Fruit fly (Drosophila melanogaster): ENCODE measurements around the gene Arp5.
A peak's percentile ranks its signal among the peaks of the same experiment; 100 is the strongest.

Arp5 gene

dm6 chr3R:18168398-18168797 is 16.9 kb upstream of the Arp5 start (continued):
- TF ChIP-seq nom (GFP tag; optimal IDR thresholded peaks at IDR 0.05) (peak; percentile 44), Ptx1 (GFP tag; IDR thresholded peaks at IDR 0.05) (0 out of 2 replicates have a peak, but pooled peaks have one; percentile 21), CG2712 (tag; optimal IDR thresholded peaks at IDR 0.05) (no peak), Hr78 (GFP tag; optimal IDR thresholded peaks at IDR 0.05) (no peak), CG12155 (GFP tag; optimal IDR thresholded peaks at IDR 0.05) (peak; percentile 38), sna (GFP tag; IDR thresholded peaks at IDR 0.05; ENCODE audit: partially characterized antibody) (no peak), pan (optimal IDR thresholded peaks at IDR 0.05) (no peak), pan (GFP tag; optimal IDR thresholded peaks at IDR 0.05 in 1 of 2, IDR thresholded peaks at IDR 0.05 in 1 of 2) (peak in 1 of 2 experiments; percentile 27), dm (GFP tag; optimal IDR thresholded peaks at IDR 0.05) (no peak), CG13296 (GFP tag; optimal IDR thresholded peaks at IDR 0.05) (peak; percentile 31), CG7786 (GFP tag; optimal IDR thresholded peaks at IDR 0.05) (peak; percentile 43), repo (GFP tag; optimal IDR thresholded peaks at IDR 0.05) (no peak), CG30403 (GFP tag; optimal IDR thresholded peaks at IDR 0.05) (peak; percentile 22), Rx (GFP tag; IDR thresholded peaks at IDR 0.05) (no peak), Spps (tag; optimal IDR thresholded peaks at IDR 0.05) (no peak), MESR4 (GFP tag; optimal IDR thresholded peaks at IDR 0.05) (no peak), CG4730 (GFP tag; IDR thresholded peaks at IDR 0.05) (no peak), CG15269 (tag; optimal IDR thresholded peaks at IDR 0.05) (peak; percentile 38), E2f2 (GFP tag; IDR thresholded peaks at IDR 0.05) (peak; percentile 44; the same call in 1 of the 2 replicates), tll (GFP tag; optimal IDR thresholded peaks at IDR 0.05) (no peak), CG4424 (GFP tag; optimal IDR thresholded peaks at IDR 0.05) (no peak), CG8924 (tag; optimal IDR thresholded peaks at IDR 0.05) (no peak), CG8290 (GFP tag; optimal IDR thresholded peaks at IDR 0.05) (no peak), CG8290 (tag; optimal IDR thresholded peaks at IDR 0.05) (peak in 1 of 2 experiments; percentile 15), zfh2 (GFP tag; optimal IDR thresholded peaks at IDR 0.05) (peak; percentile 50), CG13775 (GFP tag; optimal IDR thresholded peaks at IDR 0.05) (peak; percentile 14)

- TF ChIP-seq croc (GFP tag; conservative IDR thresholded peaks at IDR 0.05): no peak
- no peak for TF ChIP-seq Nf-YC (tag; optimal IDR thresholded peaks at IDR 0.05)
- no peak for TF ChIP-seq Sry-β (GFP tag; optimal IDR thresholded peaks at IDR 0.05)
- no peak for TF ChIP-seq nmo (GFP tag; optimal IDR thresholded peaks at IDR 0.05)
- no peak for TF ChIP-seq Nf-YB (GFP tag; optimal IDR thresholded peaks at IDR 0.05)
- no peak for TF ChIP-seq Fer1 (GFP tag; optimal IDR thresholded peaks at IDR 0.05)
- TF ChIP-seq az2 (GFP tag; optimal IDR thresholded peaks at IDR 0.05): peak; percentile 9
- no peak for TF ChIP-seq CG4360 (GFP tag; IDR thresholded peaks at IDR 0.05)
- TF ChIP-seq Xbp1 (GFP tag; optimal IDR thresholded peaks at IDR 0.05): peak; percentile 3
- no peak for TF ChIP-seq CG10654 (GFP tag; optimal IDR thresholded peaks at IDR 0.05)
- no peak for TF ChIP-seq Scr (GFP tag; IDR thresholded peaks at IDR 0.05; ENCODE audit: partially characterized antibody)
- TF ChIP-seq CG33213 (GFP tag; optimal IDR thresholded peaks at IDR 0.05): no peak
- TF ChIP-seq pb (GFP tag; optimal IDR thresholded peaks at IDR 0.05): no peak
- no peak for TF ChIP-seq jigr1 (GFP tag; IDR thresholded peaks at IDR 0.05)
- TF ChIP-seq CG12071 (GFP tag; optimal IDR thresholded peaks at IDR 0.05): no peak
- TF ChIP-seq CG18476 (GFP tag; optimal IDR thresholded peaks at IDR 0.05): no peak
- TF ChIP-seq HLH54F (GFP tag; optimal IDR thresholded peaks at IDR 0.05): no peak
- TF ChIP-seq ken (GFP tag; IDR thresholded peaks at IDR 0.05): no peak
- no peak for TF ChIP-seq gsb-n (tag; optimal IDR thresholded peaks at IDR 0.05)
- no peak for TF ChIP-seq abd-A (tag; optimal IDR thresholded peaks at IDR 0.05)
- no peak for TF ChIP-seq CG6175 (GFP tag; IDR thresholded peaks at IDR 0.05)
- TF ChIP-seq sob (GFP tag; IDR thresholded peaks at IDR 0.05): no peak
- no peak for TF ChIP-seq cato (GFP tag; optimal IDR thresholded peaks at IDR 0.05; ENCODE audit: borderline replicate concordance)
- TF ChIP-seq trh (GFP tag; optimal IDR thresholded peaks at IDR 0.05): no peak
- TF ChIP-seq CG8765 (GFP tag; IDR thresholded peaks at IDR 0.05): no peak
- no peak for TF ChIP-seq CG6765 (GFP tag; optimal IDR thresholded peaks at IDR 0.05)
- TF ChIP-seq CG6813 (GFP tag; optimal IDR thresholded peaks at IDR 0.05): no peak
Observed at dm6 chr3R:18168929-18169350, 16.4 kb upstream of the Arp5 start.
